Fruit fly (Drosophila melanogaster): ENCODE data around the gene larp.

The larp gene

dm6 chr3R:28336046-28336771 is at the start of gene larp:
larp (minus strand) TSS chr3R:28336440.
- no peak for TF ChIP-seq CG17801 (GFP tag; optimal IDR thresholded peaks at IDR 0.05; ENCODE audit: partially characterized antibody)

dm6 chr3R:28377648-28378047 is 41.4 kb upstream of the larp start:
- TF ChIP-seq CG17801 (GFP tag; optimal IDR thresholded peaks at IDR 0.05; ENCODE audit: partially characterized antibody) = no peak

dm6 chr3R:28375785-28376184 is 39.5 kb upstream of the larp start:
- no peak for TF ChIP-seq CG17801 (GFP tag; optimal IDR thresholded peaks at IDR 0.05; ENCODE audit: partially characterized antibody)

dm6 chr3R:28359613-28360012 is 23.4 kb upstream of the larp start:
- no peak for TF ChIP-seq CG17801 (GFP tag; optimal IDR thresholded peaks at IDR 0.05; ENCODE audit: partially characterized antibody)

dm6 chr3R:28351942-28352341 is 15.7 kb upstream of the larp start, which contains the start of gene Or98b:
Or98b (plus strand) TSS chr3R:28352242.
- TF ChIP-seq CG17801 (GFP tag; optimal IDR thresholded peaks at IDR 0.05; ENCODE audit: partially characterized antibody) = no peak

dm6 chr3R:28345287-28345686 is 9.0 kb upstream of the larp start:
- TF ChIP-seq CG17801 (GFP tag; optimal IDR thresholded peaks at IDR 0.05; ENCODE audit: partially characterized antibody) = no peak

dm6 chr3R:28340606-28340999 is 4.4 kb upstream of the larp start:
- no peak for TF ChIP-seq CG17801 (GFP tag; optimal IDR thresholded peaks at IDR 0.05; ENCODE audit: partially characterized antibody)

dm6 chr3R:28339654-28340605 is 3.7 kb upstream of the larp start, which contains the start of the genes Gfat2 and Moca-cyp:
Gfat2 (minus strand) TSS chr3R:28339765.
Moca-cyp (plus strand) TSS chr3R:28340334.
- TF ChIP-seq CG17801 (GFP tag; optimal IDR thresholded peaks at IDR 0.05; ENCODE audit: partially characterized antibody) = peak; percentile 58

dm6 chr3R:28335462-28335998 is 710 bp downstream of the larp start:
- TF ChIP-seq CG17801 (GFP tag; optimal IDR thresholded peaks at IDR 0.05; ENCODE audit: partially characterized antibody) = peak; percentile 60

- TF ChIP-seq CG17801 (GFP tag; optimal IDR thresholded peaks at IDR 0.05; ENCODE audit: partially characterized antibody) = no peak
Measured at dm6 chr3R:28332674-28333421, 3.4 kb downstream of the larp start.

dm6 chr3R:28332137-28332671 is 4.0 kb downstream of the larp start:
- TF ChIP-seq CG17801 (GFP tag; optimal IDR thresholded peaks at IDR 0.05; ENCODE audit: partially characterized antibody) = no peak

- TF ChIP-seq CG17801 (GFP tag; optimal IDR thresholded peaks at IDR 0.05; ENCODE audit: partially characterized antibody) = no peak
Measured at dm6 chr3R:28331126-28331490, 5.1 kb downstream of the larp start.

- no peak for TF ChIP-seq CG17801 (GFP tag; optimal IDR thresholded peaks at IDR 0.05; ENCODE audit: partially characterized antibody)
Measured at dm6 chr3R:28330266-28331125, 5.7 kb downstream of the larp start.
